Fruit fly (Drosophila melanogaster) whole organism, embryonic: ENCODE data around the gene CG7627.
A peak's percentile ranks its signal among the peaks of the same experiment; 100 is the strongest.

Source experiments
- ATbp ChIP-seq: fragments of 200-800 bp; sonication (Bioruptor generic); optimal IDR thresholded peaks from 2 replicates; lab custom pipeline; 2017; ENCODE audit warnings: missing biosample characterization, mild to moderate bottlenecking, missing genetic modification characterization, missing genetic modification reagents
- B-H1 ChIP-seq: fragments of 200-800 bp; sonication (Bioruptor generic); IDR thresholded peaks from 3 replicates; pipeline ENCODE4 v1.3.6; 2022; ENCODE audit warnings: missing biosample characterization, missing genetic modification characterization
- Blimp-1 ChIP-seq: fragments of 200-800 bp; sonication (Bioruptor generic); optimal IDR thresholded peaks from 3 replicates; lab custom pipeline; 2018; ENCODE audit warnings: missing biosample characterization, missing genetic modification characterization, mild to moderate bottlenecking, moderate library complexity, missing genetic modification reagents
- Bteb2 ChIP-seq: fragments of 200-800 bp; sonication (Bioruptor generic); optimal IDR thresholded peaks from 2 replicates; lab custom pipeline; 2016; ENCODE audit warnings: missing biosample characterization, missing genetic modification characterization
- CG1024 ChIP-seq: fragments of 200-800 bp; sonication (Bioruptor generic); IDR thresholded peaks from 2 replicates; pipeline ENCODE4 v1.3.6; 2022; ENCODE audit warnings: missing biosample characterization, missing genetic modification characterization
- CG10267 ChIP-seq: fragments of 200-800 bp; sonication (Bioruptor generic); optimal IDR thresholded peaks from 2 replicates; lab custom pipeline; 2018; ENCODE audit warnings: missing biosample characterization, mild to moderate bottlenecking, missing genetic modification characterization, moderate library complexity
- CG11504 ChIP-seq: fragments of 200-800 bp; sonication (Bioruptor generic); optimal IDR thresholded peaks from 3 replicates; lab custom pipeline; 2019; ENCODE audit warnings: missing biosample characterization, mild to moderate bottlenecking, missing genetic modification characterization, moderate library complexity
- CG12071 ChIP-seq: fragments of 200-800 bp; sonication (Bioruptor generic); optimal IDR thresholded peaks from 3 replicates; lab custom pipeline; 2018; ENCODE audit warnings: missing biosample characterization, mild to moderate bottlenecking, missing genetic modification characterization
- CG12942 ChIP-seq: fragments of 200-800 bp; sonication (Bioruptor generic); optimal IDR thresholded peaks from 3 replicates; lab custom pipeline; 2016; ENCODE audit warnings: missing biosample characterization, missing genetic modification characterization
- CG15696 ChIP-seq: fragments of 200-800 bp; sonication (Bioruptor generic); optimal IDR thresholded peaks from 2 replicates; lab custom pipeline; 2019; ENCODE audit warnings: missing biosample characterization, mild to moderate bottlenecking, missing genetic modification characterization, moderate library complexity
- CG6791 ChIP-seq: fragments of 200-800 bp; sonication (Bioruptor generic); IDR thresholded peaks from 3 replicates; pipeline ENCODE4 v1.3.6; 2022; ENCODE audit warnings: missing biosample characterization, missing genetic modification characterization; ENCODE audit not compliant: partially characterized antibody
- CG8924 ChIP-seq: fragments of 200-800 bp; optimal IDR thresholded peaks from 3 replicates; lab custom pipeline; 2019; ENCODE audit warnings: missing biosample characterization, mild to moderate bottlenecking, missing genetic modification characterization, moderate library complexity
- Dad ChIP-seq: fragments of 200-800 bp; sonication (Bioruptor generic); optimal IDR thresholded peaks from 3 replicates; lab custom pipeline; 2016; ENCODE audit warnings: missing biosample characterization, missing genetic modification characterization
- Elba2 ChIP-seq: fragments of 200-800 bp; sonication (Bioruptor generic); optimal IDR thresholded peaks from 3 replicates; lab custom pipeline; 2016; ENCODE audit warnings: missing biosample characterization, missing genetic modification characterization
- Gsc ChIP-seq: fragments of 200-800 bp; sonication (Bioruptor generic); IDR thresholded peaks from 2 replicates; pipeline ENCODE4 v1.3.6; 2022; ENCODE audit warnings: missing biosample characterization, missing genetic modification characterization
- Gug ChIP-seq: fragments of 200-800 bp; sonication (Bioruptor generic); IDR thresholded peaks from 4 replicates; pipeline ENCODE4 v1.3.6; 2022; ENCODE audit warnings: missing biosample characterization, missing genetic modification characterization
- HLH4C ChIP-seq: fragments of 200-800 bp; sonication (Bioruptor generic); IDR thresholded peaks from 3 replicates; pipeline ENCODE4 v1.3.6; 2022; ENCODE audit warnings: missing biosample characterization, missing genetic modification characterization; ENCODE audit not compliant: partially characterized antibody
- Hr78 ChIP-seq, 2 experiments: fragments of 200-800 bp in 1 of 2; fragments of >200 bp in 1 of 2; sonication (Bioruptor generic) in 1 of 2; optimal IDR thresholded peaks; 2 replicates each; lab custom pipeline; 2017 to 2019; ENCODE audit warnings: missing biosample characterization in 2 of 2, missing genetic modification characterization in 2 of 2, mild to moderate bottlenecking in 1 of 2, moderate library complexity in 1 of 2
- Lhr ChIP-seq: fragments of 200-800 bp; sonication (Bioruptor generic); optimal IDR thresholded peaks from 3 replicates; lab custom pipeline; 2017; ENCODE audit warnings: mild to moderate bottlenecking, missing biosample characterization, missing genetic modification reagents, missing genetic modification characterization
- MESR4 ChIP-seq: fragments of 200-800 bp; sonication (Bioruptor generic); optimal IDR thresholded peaks from 2 replicates; lab custom pipeline; 2018; ENCODE audit warnings: missing biosample characterization, mild to moderate bottlenecking, missing genetic modification characterization, moderate library complexity
- Mrtf ChIP-seq: fragments of 200-800 bp; sonication (Bioruptor generic); IDR thresholded peaks from 3 replicates; pipeline ENCODE4 v1.3.6; 2022; ENCODE audit warnings: missing biosample characterization, missing genetic modification characterization
- Poxn ChIP-seq: fragments of 200-800 bp; sonication (Bioruptor generic); IDR thresholded peaks from 2 replicates; pipeline ENCODE4 v1.3.6; 2022; ENCODE audit warnings: missing biosample characterization, missing genetic modification characterization
- Scr ChIP-seq: fragments of 200-800 bp; sonication (Bioruptor generic); IDR thresholded peaks from 2 replicates; pipeline ENCODE4 v1.3.6; 2022; ENCODE audit warnings: missing biosample characterization, missing genetic modification characterization; ENCODE audit not compliant: partially characterized antibody
- Sox102F ChIP-seq: fragments of 200-800 bp; sonication (Bioruptor generic); optimal IDR thresholded peaks from 2 replicates; lab custom pipeline; 2018; ENCODE audit warnings: missing biosample characterization, mild to moderate bottlenecking, missing genetic modification characterization, moderate library complexity
- Tbp ChIP-seq: fragments of >200 bp; optimal IDR thresholded peaks from 2 replicates; lab custom pipeline; 2018; ENCODE audit warnings: missing biosample characterization, missing genetic modification characterization
- Trl ChIP-seq, 3 experiments: fragments of >200 bp in 2 of 3; fragments of 200-800 bp in 1 of 3; sonication (Bioruptor generic) in 1 of 3; optimal IDR thresholded peaks; 2 replicates in 1 of 3; 3 replicates in 2 of 3; lab custom pipeline; 2016 to 2017; ENCODE audit warnings: missing biosample characterization in 1 of 3, missing genetic modification characterization in 1 of 3
- YL-1 ChIP-seq: fragments of 200-800 bp; sonication (Bioruptor generic); optimal IDR thresholded peaks from 3 replicates; lab custom pipeline; 2017; ENCODE audit warnings: missing biosample characterization, mild to moderate bottlenecking, missing genetic modification characterization
- az2 ChIP-seq: fragments of 200-800 bp; sonication (Bioruptor generic); optimal IDR thresholded peaks from 3 replicates; lab custom pipeline; 2016; ENCODE audit warnings: missing biosample characterization, missing genetic modification characterization
- bowl ChIP-seq: fragments of 200-800 bp; sonication (Bioruptor generic); IDR thresholded peaks from 2 replicates; pipeline ENCODE4 v1.3.6; 2022; ENCODE audit warnings: missing biosample characterization, missing genetic modification characterization
- dan ChIP-seq: fragments of 200-800 bp; sonication (Bioruptor generic); IDR thresholded peaks from 2 replicates; pipeline ENCODE4 v1.3.6; 2022; ENCODE audit warnings: missing biosample characterization, missing genetic modification characterization
- dimm ChIP-seq: fragments of 200-800 bp; sonication (Bioruptor generic); IDR thresholded peaks from 2 replicates; pipeline ENCODE4 v1.3.6; 2022; ENCODE audit warnings: missing biosample characterization, missing genetic modification characterization
- disco-r ChIP-seq: fragments of 200-800 bp; sonication (Bioruptor generic); optimal IDR thresholded peaks from 2 replicates; lab custom pipeline; 2016; ENCODE audit warnings: missing biosample characterization, missing genetic modification characterization
- dpn ChIP-seq, 2 experiments: fragments of 200-800 bp; sonication (Bioruptor generic); optimal IDR thresholded peaks; 3 replicates each; lab custom pipeline; 2016; ENCODE audit warnings: missing biosample characterization in 2 of 2, missing genetic modification characterization in 2 of 2
- dysf ChIP-seq: fragments of 200-800 bp; sonication (Bioruptor generic); IDR thresholded peaks from 3 replicates; pipeline ENCODE4 v1.3.6; 2022; ENCODE audit warnings: missing biosample characterization, missing genetic modification characterization
- esg ChIP-seq: fragments of 200-800 bp; sonication (Bioruptor generic); conservative IDR thresholded peaks from 2 replicates; pipeline ENCODE4 v1.3.6; 2022; ENCODE audit warnings: missing biosample characterization, missing genetic modification characterization
- gsb ChIP-seq: fragments of 200-800 bp; sonication (Bioruptor generic); IDR thresholded peaks from 2 replicates; pipeline ENCODE4 v1.3.6; 2022; ENCODE audit warnings: missing biosample characterization, missing genetic modification characterization
- h ChIP-seq: fragments of >200 bp; optimal IDR thresholded peaks from 2 replicates; lab custom pipeline; 2017
- ind ChIP-seq: fragments of 200-800 bp; sonication (Bioruptor generic); optimal IDR thresholded peaks from 3 replicates; lab custom pipeline; 2016; ENCODE audit warnings: missing biosample characterization, missing genetic modification characterization
- knrl ChIP-seq: fragments of 200-800 bp; sonication (Bioruptor generic); IDR thresholded peaks from 3 replicates; pipeline ENCODE4 v1.3.6; 2022; ENCODE audit warnings: missing biosample characterization, missing genetic modification characterization; ENCODE audit not compliant: partially characterized antibody
- lilli ChIP-seq: fragments of 200-800 bp; sonication (Bioruptor generic); optimal IDR thresholded peaks from 3 replicates; lab custom pipeline; 2016; ENCODE audit warnings: missing biosample characterization, missing genetic modification characterization
- lmd ChIP-seq: fragments of 200-800 bp; sonication (Bioruptor generic); IDR thresholded peaks from 2 replicates; pipeline ENCODE4 v1.3.6; 2022; ENCODE audit warnings: missing biosample characterization, missing genetic modification characterization
- nmo ChIP-seq: fragments of 200-800 bp; sonication (Bioruptor generic); optimal IDR thresholded peaks from 2 replicates; lab custom pipeline; 2018; ENCODE audit warnings: missing biosample characterization, mild to moderate bottlenecking, missing genetic modification characterization, moderate library complexity
- otp ChIP-seq: fragments of 200-800 bp; sonication (Bioruptor generic); IDR thresholded peaks from 3 replicates; pipeline ENCODE4, ENCODE4 v1.3.6; 2022; ENCODE audit warnings: missing biosample characterization, missing genetic modification characterization
- pros ChIP-seq: fragments of 200-800 bp; sonication (Bioruptor generic); optimal IDR thresholded peaks from 3 replicates; lab custom pipeline; 2019; ENCODE audit warnings: missing biosample characterization, mild to moderate bottlenecking, missing genetic modification characterization, moderate library complexity
- row ChIP-seq: fragments of 200-800 bp; sonication (Bioruptor generic); IDR thresholded peaks from 3 replicates; pipeline ENCODE4 v1.3.6; 2022; ENCODE audit warnings: missing biosample characterization, missing genetic modification characterization
- ssp ChIP-seq: fragments of 200-800 bp; sonication (Bioruptor generic); IDR thresholded peaks from 2 replicates; pipeline ENCODE4 v1.3.6; 2022; ENCODE audit warnings: missing biosample characterization, missing genetic modification characterization
- twi ChIP-seq: fragments of 200-800 bp; optimal IDR thresholded peaks from 2 replicates; lab custom pipeline; 2019; ENCODE audit warnings: missing biosample characterization, mild to moderate bottlenecking, missing genetic modification characterization, moderate library complexity
- unc-4 ChIP-seq: fragments of 200-800 bp; sonication (Bioruptor generic); IDR thresholded peaks from 2 replicates; pipeline ENCODE4 v1.3.6; 2022; ENCODE audit warnings: missing biosample characterization, missing genetic modification characterization; ENCODE audit not compliant: partially characterized antibody
- vfl ChIP-seq: fragments of 200-800 bp; sonication (Bioruptor generic); optimal IDR thresholded peaks from 2 replicates; lab custom pipeline; 2016; ENCODE audit warnings: missing biosample characterization, missing genetic modification characterization
- z ChIP-seq: fragments of 200-800 bp; sonication (Bioruptor generic); IDR thresholded peaks from 3 replicates; pipeline ENCODE4 v1.3.6; 2022; ENCODE audit warnings: missing biosample characterization, missing genetic modification characterization
- zen2 ChIP-seq: fragments of 200-800 bp; sonication (Bioruptor generic); IDR thresholded peaks from 3 replicates; pipeline ENCODE4 v1.3.6; 2022; ENCODE audit warnings: missing biosample characterization, missing genetic modification characterization; ENCODE audit not compliant: partially characterized antibody

Gene CG7627

DNA sequence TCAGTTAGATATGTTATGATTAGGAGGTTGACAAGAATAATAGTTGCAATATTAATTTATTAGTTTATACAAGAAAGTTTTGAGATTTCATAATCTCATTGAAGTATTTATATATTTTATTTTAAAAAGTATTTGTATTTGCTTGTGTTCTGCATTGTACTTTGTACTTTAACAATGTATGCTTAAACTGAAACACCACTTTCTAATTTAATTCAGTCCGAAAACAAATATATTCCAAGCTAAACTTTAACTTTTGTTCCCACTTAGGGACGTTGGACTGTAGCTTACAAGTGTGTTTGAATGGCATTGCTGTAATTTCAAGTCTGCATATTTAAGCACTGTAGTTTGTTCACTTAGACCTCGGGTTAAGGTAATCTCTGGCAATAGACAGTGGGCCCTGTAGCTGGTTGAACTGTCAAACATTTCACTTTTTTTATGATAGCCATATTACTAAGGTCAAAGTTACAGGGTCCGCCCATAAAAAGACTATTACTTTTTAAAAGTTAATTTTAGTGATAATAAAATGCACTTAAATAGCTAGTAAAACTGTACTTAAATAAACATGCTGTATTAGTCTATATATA, 9.2 kb upstream of the CG7627 start (continued):
- TF ChIP-seq Trl (optimal IDR thresholded peaks at IDR 0.05; lab: Kevin White, UChicago) = no peak
- TF ChIP-seq Trl (GFP tag; optimal IDR thresholded peaks at IDR 0.05; lab: Kevin White, UChicago) = no peak
- peak; percentile 48 for TF ChIP-seq CG11504 (tag; lab: Kevin White, UChicago)
- no peak for TF ChIP-seq Lhr (GFP tag; lab: Kevin White, UChicago)
- TF ChIP-seq Scr (GFP tag; lab: Robert Waterston, UW) = no peak
- TF ChIP-seq nmo (GFP tag; lab: Kevin White, UChicago) = peak; percentile 18
- no peak for TF ChIP-seq Elba2 (GFP tag; lab: Kevin White, UChicago)
- TF ChIP-seq twi = no peak
- TF ChIP-seq B-H1 = no peak
- TF ChIP-seq Tbp (GFP tag; lab: Kevin White, UChicago) = no peak
- no peak for TF ChIP-seq lmd (GFP tag; lab: Robert Waterston, UW)
- TF ChIP-seq esg = no peak
- no peak for TF ChIP-seq CG6791 (GFP tag; lab: Robert Waterston, UW)
- TF ChIP-seq CG1024 = no peak
- TF ChIP-seq Mrtf = no peak
- no peak for TF ChIP-seq Blimp-1 (GFP tag; lab: Kevin White, UChicago)
- no peak for TF ChIP-seq CG12071
- TF ChIP-seq Sox102F (GFP tag; lab: Kevin White, UChicago) = peak; percentile 23
- no peak for TF ChIP-seq h (lab: Kevin White, UChicago)
- no peak for TF ChIP-seq CG15696 (tag; lab: Kevin White, UChicago)
- TF ChIP-seq YL-1 = no peak
- no peak for TF ChIP-seq ind
- 0 out of 3 replicates have a peak, but pooled peaks have one; percentile 12 for TF ChIP-seq dysf
- TF ChIP-seq lilli (GFP tag; lab: Kevin White, UChicago) = no peak
- TF ChIP-seq Bteb2 (GFP tag; lab: Kevin White, UChicago) = no peak
- TF ChIP-seq otp = no peak
- TF ChIP-seq CG10267 (tag; lab: Kevin White, UChicago) = peak; percentile 7
- no peak for TF ChIP-seq Hr78 (GFP tag; optimal IDR thresholded peaks at IDR 0.05; lab: Kevin White, UChicago)
- no peak for TF ChIP-seq Poxn (GFP tag; lab: Robert Waterston, UW)
- TF ChIP-seq z (GFP tag; lab: Robert Waterston, UW) = no peak
- TF ChIP-seq bowl (GFP tag; lab: Robert Waterston, UW) = no peak
- TF ChIP-seq dpn (GFP tag; optimal IDR thresholded peaks at IDR 0.05; lab: Kevin White, UChicago) = peak in 1 of 2 experiments; percentile 24
- TF ChIP-seq vfl = no peak
- TF ChIP-seq ATbp (GFP tag; lab: Kevin White, UChicago) = no peak
- TF ChIP-seq HLH4C (GFP tag; lab: Robert Waterston, UW) = no peak
- no peak for TF ChIP-seq zen2 (GFP tag; lab: Robert Waterston, UW)
- TF ChIP-seq CG8924 (tag; lab: Kevin White, UChicago) = peak; percentile 38
- no peak for TF ChIP-seq MESR4
- TF ChIP-seq Gug (GFP tag; lab: Robert Waterston, UW) = no peak
- TF ChIP-seq row (GFP tag; lab: Robert Waterston, UW) = peak; percentile 38; the same call in 1 of the 3 replicates
- no peak for TF ChIP-seq dimm (GFP tag; lab: Robert Waterston, UW)
- no peak for TF ChIP-seq Gsc (GFP tag; lab: Robert Waterston, UW)
- TF ChIP-seq unc-4 (GFP tag; lab: Robert Waterston, UW) = no peak
- no peak for TF ChIP-seq disco-r
- no peak for TF ChIP-seq az2 (GFP tag; lab: Kevin White, UChicago)
- TF ChIP-seq knrl (GFP tag; lab: Robert Waterston, UW) = no peak
- no peak for TF ChIP-seq ssp (GFP tag; lab: Robert Waterston, UW)
- no peak for TF ChIP-seq dan
- no peak for TF ChIP-seq gsb
- TF ChIP-seq CG12942 (GFP tag; lab: Kevin White, UChicago) = no peak
- no peak for TF ChIP-seq pros (GFP tag; lab: Kevin White, UChicago)
- no peak for TF ChIP-seq Dad (GFP tag; lab: Kevin White, UChicago)
